ENCODE assay signal across 3 fruit fly cellular contexts in the genomic region with DNA sequence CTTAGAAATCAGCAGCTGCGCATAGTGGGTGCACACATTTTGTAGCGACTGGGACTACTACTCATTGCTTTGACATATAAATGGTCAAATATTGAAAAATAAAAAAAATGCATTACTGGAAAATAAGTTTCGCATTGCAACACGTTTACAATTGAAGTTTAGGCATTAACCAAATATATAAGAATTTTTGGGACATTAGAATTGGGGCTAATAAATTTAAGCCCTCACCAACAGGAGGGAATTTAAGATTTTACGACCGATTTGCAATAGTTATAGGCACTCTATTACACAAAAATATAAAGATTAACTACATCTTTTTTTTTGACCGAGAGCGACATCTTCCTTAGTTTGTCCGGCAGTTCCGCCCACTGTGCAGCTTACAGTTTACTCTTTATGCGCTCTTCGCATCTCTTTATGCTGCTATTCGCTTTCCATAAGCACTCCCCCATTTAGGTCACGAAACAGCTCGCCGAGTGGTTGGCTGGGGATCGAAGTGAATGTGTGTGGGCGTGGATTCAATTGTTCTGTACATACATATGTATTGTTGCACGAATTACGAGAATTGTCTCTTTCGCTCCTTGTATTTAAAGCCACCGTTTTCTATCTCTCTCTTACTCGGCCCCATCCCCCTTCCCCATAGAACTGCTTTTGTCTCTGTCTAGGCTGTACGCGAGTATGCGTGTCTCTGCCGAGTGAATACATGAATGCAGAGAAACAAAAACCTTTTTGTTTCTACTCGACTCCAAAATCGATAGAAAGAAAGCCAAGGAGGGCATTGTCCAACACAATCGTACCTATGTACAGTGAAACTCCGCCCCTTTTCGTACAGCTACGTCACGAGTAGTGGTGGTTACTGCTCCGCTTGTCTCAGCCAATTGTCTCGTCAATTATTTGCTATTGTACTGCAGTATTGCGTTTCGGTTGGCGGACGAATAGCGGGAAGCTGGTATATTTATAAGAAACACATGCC.
TF ChIP-seq lines count a peak whose summit lies in the region.

No protein-coding gene starts in this region.

TF ChIP-seq in whole organism, embryonic, 481 proteins besides CTCF, POLR2A, EP300 and RAD21 (continued from another document and continues in another):
- TF ChIP-seq chinmo (GFP tag; IDR thresholded peaks at IDR 0.05; lab: Robert Waterston, UW; ENCODE audit: partially characterized antibody) (0 out of 4 replicates have a peak, but pooled peaks have one; percentile 28), CG7556 (GFP tag; optimal IDR thresholded peaks at IDR 0.05; lab: Kevin White, UChicago) (peak; percentile 96), CG7928 (GFP tag; optimal IDR thresholded peaks at IDR 0.05; lab: Kevin White, UChicago) (peak; percentile 45), oc (tag; optimal IDR thresholded peaks at IDR 0.05; lab: Kevin White, UChicago) (no peak), HLHmδ (GFP tag; optimal IDR thresholded peaks at IDR 0.05; lab: Kevin White, UChicago) (no peak), sima (GFP tag; optimal IDR thresholded peaks at IDR 0.05; lab: Kevin White, UChicago) (peak; percentile 80), Kr (GFP tag; optimal IDR thresholded peaks at IDR 0.05; lab: Kevin White, UChicago) (no peak), CG1602 (GFP tag; optimal IDR thresholded peaks at IDR 0.05; lab: Kevin White, UChicago) (peak; percentile 91), Bdp1 (GFP tag; optimal IDR thresholded peaks at IDR 0.05; lab: Kevin White, UChicago) (peak; percentile 62), ind (GFP tag; optimal IDR thresholded peaks at IDR 0.05; lab: Kevin White, UChicago) (peak; percentile 78), gt (GFP tag; IDR thresholded peaks at IDR 0.05; lab: Robert Waterston, UW) (no peak; the same call in none of the 2 replicates), CG17912 (GFP tag; optimal IDR thresholded peaks at IDR 0.05; lab: Kevin White, UChicago) (no peak), Six4 (GFP tag; optimal IDR thresholded peaks at IDR 0.05; lab: Kevin White, UChicago) (peak; percentile 83), ewg (GFP tag; optimal IDR thresholded peaks at IDR 0.05; lab: Kevin White, UChicago) (peak; percentile 86), Antp (GFP tag; optimal IDR thresholded peaks at IDR 0.05; lab: Kevin White, UChicago) (peak; percentile 68), Med (GFP tag; lab: Kevin White, UChicago) (peak; percentile 92), row (GFP tag; IDR thresholded peaks at IDR 0.05; lab: Robert Waterston, UW) (peak; percentile 82), Fer1 (GFP tag; optimal IDR thresholded peaks at IDR 0.05; lab: Kevin White, UChicago) (no peak), H15 (GFP tag; IDR thresholded peaks at IDR 0.05; lab: Robert Waterston, UW) (peak; percentile 64; the same call in 2 of the 3 replicates), Atf3 (GFP tag; optimal IDR thresholded peaks at IDR 0.05; lab: Kevin White, UChicago) (peak; percentile 88), CHES-1-like (GFP tag; optimal IDR thresholded peaks at IDR 0.05; lab: Kevin White, UChicago) (peak; percentile 80), cas (GFP tag; IDR thresholded peaks at IDR 0.05; lab: Robert Waterston, UW) (peak; percentile 35; the same call in 1 of the 2 replicates), sr (GFP tag; IDR thresholded peaks at IDR 0.05; lab: Robert Waterston, UW) (no peak), CG17361 (GFP tag; IDR thresholded peaks at IDR 0.05; lab: Robert Waterston, UW) (peak; percentile 93), z (GFP tag; IDR thresholded peaks at IDR 0.05; lab: Robert Waterston, UW) (0 out of 3 replicates have a peak, but pooled peaks have one; percentile 47), gce (GFP tag; IDR thresholded peaks at IDR 0.05; lab: Robert Waterston, UW) (no peak), CG30403 (GFP tag; optimal IDR thresholded peaks at IDR 0.05; lab: Kevin White, UChicago) (peak; percentile 89), shn (GFP tag; optimal IDR thresholded peaks at IDR 0.05; lab: Kevin White, UChicago) (peak; percentile 80), chn (GFP tag; optimal IDR thresholded peaks at IDR 0.05; lab: Kevin White, UChicago) (peak; percentile 87), usp (GFP tag; optimal IDR thresholded peaks at IDR 0.05; lab: Kevin White, UChicago) (no peak), CG18011 (GFP tag; optimal IDR thresholded peaks at IDR 0.05; lab: Kevin White, UChicago) (no peak), lmd (GFP tag; IDR thresholded peaks at IDR 0.05; lab: Robert Waterston, UW) (peak; percentile 79), Lpt (GFP tag; optimal IDR thresholded peaks at IDR 0.05; lab: Kevin White, UChicago) (no peak), lilli (GFP tag; optimal IDR thresholded peaks at IDR 0.05; lab: Kevin White, UChicago) (peak; percentile 86), CG10209 (GFP tag; optimal IDR thresholded peaks at IDR 0.05; lab: Kevin White, UChicago) (peak; percentile 87), E2f1 (GFP tag; IDR thresholded peaks at IDR 0.05; lab: Robert Waterston, UW) (no peak; the same call in 1 of the 2 replicates), wor (GFP tag; IDR thresholded peaks at IDR 0.05; lab: Robert Waterston, UW) (peak; percentile 81), CG12299 (tag; optimal IDR thresholded peaks at IDR 0.05; lab: Kevin White, UChicago) (peak; percentile 39), inv (GFP tag; IDR thresholded peaks at IDR 0.05; lab: Robert Waterston, UW; ENCODE audit: partially characterized antibody) (no peak)

TF ChIP-seq in whole organism, prepupa, 60 proteins besides CTCF, POLR2A, EP300 and RAD21 (continued from another document and continues in another):
- peak; percentile 77 for TF ChIP-seq fd59A (GFP tag; optimal IDR thresholded peaks at IDR 0.05; lab: Kevin White, UChicago)
- TF ChIP-seq CG11902 (GFP tag; optimal IDR thresholded peaks at IDR 0.05; lab: Kevin White, UChicago), result peak; percentile 41
- peak; percentile 66 for TF ChIP-seq Hr39 (GFP tag; optimal IDR thresholded peaks at IDR 0.05; lab: Kevin White, UChicago)
- peak; percentile 79 for TF ChIP-seq CG8119 (GFP tag; IDR thresholded peaks at IDR 0.05; lab: Robert Waterston, UW)
- TF ChIP-seq Met (GFP tag; optimal IDR thresholded peaks at IDR 0.05; lab: Kevin White, UChicago), result peak; percentile 75
- peak; percentile 68 for TF ChIP-seq CG8632 (GFP tag; optimal IDR thresholded peaks at IDR 0.05; lab: Kevin White, UChicago)
- TF ChIP-seq CG11294 (GFP tag; IDR thresholded peaks at IDR 0.05; lab: Robert Waterston, UW), result no peak
- no peak for TF ChIP-seq vri (GFP tag; optimal IDR thresholded peaks at IDR 0.05; lab: Kevin White, UChicago)
- TF ChIP-seq Hr38 (GFP tag; optimal IDR thresholded peaks at IDR 0.05; lab: Kevin White, UChicago), result no peak
- peak; percentile 79 for TF ChIP-seq Lpt (GFP tag; optimal IDR thresholded peaks at IDR 0.05; lab: Kevin White, UChicago)
- peak; percentile 74 for TF ChIP-seq CG3919 (GFP tag; optimal IDR thresholded peaks at IDR 0.05; lab: Kevin White, UChicago)
- TF ChIP-seq CG3032 (tag; optimal IDR thresholded peaks at IDR 0.05; lab: Kevin White, UChicago), result peak; percentile 46
- no peak; the same call in 2 of the 3 replicates for TF ChIP-seq CG6163 (GFP tag; IDR thresholded peaks at IDR 0.05; lab: Robert Waterston, UW)
- TF ChIP-seq Eip75B (GFP tag; optimal IDR thresholded peaks at IDR 0.05; lab: Kevin White, UChicago), result peak; percentile 69
- peak; percentile 65 for TF ChIP-seq spab (GFP tag; optimal IDR thresholded peaks at IDR 0.05; lab: Kevin White, UChicago)
- TF ChIP-seq Eip93F (GFP tag; optimal IDR thresholded peaks at IDR 0.05; lab: Kevin White, UChicago), result no peak
- TF ChIP-seq CG32006 (GFP tag; optimal IDR thresholded peaks at IDR 0.05; lab: Kevin White, UChicago), result peak; percentile 93
- no peak for TF ChIP-seq Blimp-1 (GFP tag; optimal IDR thresholded peaks at IDR 0.05; lab: Kevin White, UChicago)
- TF ChIP-seq CG10631 (GFP tag; optimal IDR thresholded peaks at IDR 0.05; lab: Kevin White, UChicago), result peak; percentile 81
- peak; percentile 70 for TF ChIP-seq Smox (GFP tag; optimal IDR thresholded peaks at IDR 0.05; lab: Kevin White, UChicago)
- peak in 1 of 2 experiments; percentile 90 for TF ChIP-seq salr (GFP tag; optimal IDR thresholded peaks at IDR 0.05; lab: Kevin White, UChicago)
- peak; percentile 40 for TF ChIP-seq CG9139 (GFP tag; optimal IDR thresholded peaks at IDR 0.05; lab: Kevin White, UChicago)
- TF ChIP-seq CG8319 (GFP tag; optimal IDR thresholded peaks at IDR 0.05; lab: Kevin White, UChicago), result peak; percentile 22
- TF ChIP-seq Ets96B (tag; optimal IDR thresholded peaks at IDR 0.05; lab: Kevin White, UChicago), result peak; percentile 50
- TF ChIP-seq Ets21C (GFP tag; optimal IDR thresholded peaks at IDR 0.05; lab: Kevin White, UChicago), result peak; percentile 50
- peak; percentile 69 for TF ChIP-seq Hr4 (GFP tag; optimal IDR thresholded peaks at IDR 0.05; lab: Kevin White, UChicago)
- TF ChIP-seq CG10669 (GFP tag; optimal IDR thresholded peaks at IDR 0.05; lab: Kevin White, UChicago), result peak; percentile 71
- no peak for TF ChIP-seq fd85E (GFP tag; optimal IDR thresholded peaks at IDR 0.05; lab: Kevin White, UChicago)
- peak; percentile 95 for TF ChIP-seq Eip78C (GFP tag; lab: Kevin White, UChicago)
- peak; percentile 65 for TF ChIP-seq CG6276 (GFP tag; optimal IDR thresholded peaks at IDR 0.05; lab: Kevin White, UChicago)
- TF ChIP-seq svp (GFP tag; lab: Kevin White, UChicago), result peak; percentile 77
- TF ChIP-seq ss (GFP tag; optimal IDR thresholded peaks at IDR 0.05; lab: Kevin White, UChicago), result peak in 1 of 2 experiments; percentile 53
- peak; percentile 83 for TF ChIP-seq OdsH (GFP tag; optimal IDR thresholded peaks at IDR 0.05; lab: Kevin White, UChicago)
- peak; percentile 70 for TF ChIP-seq CG6792 (GFP tag; optimal IDR thresholded peaks at IDR 0.05; lab: Kevin White, UChicago)
- peak; percentile 80 for TF ChIP-seq pdm3 (GFP tag; optimal IDR thresholded peaks at IDR 0.05; lab: Kevin White, UChicago)
- peak; percentile 63 for TF ChIP-seq CG6808 (GFP tag; optimal IDR thresholded peaks at IDR 0.05; lab: Kevin White, UChicago)
- TF ChIP-seq CG4318 (GFP tag; optimal IDR thresholded peaks at IDR 0.05; lab: Kevin White, UChicago), result peak; percentile 83
- TF ChIP-seq net (GFP tag; optimal IDR thresholded peaks at IDR 0.05; lab: Kevin White, UChicago), result peak; percentile 80
- peak; percentile 60 for TF ChIP-seq topi (GFP tag; optimal IDR thresholded peaks at IDR 0.05; lab: Kevin White, UChicago)
- peak; percentile 59 for TF ChIP-seq CG31627 (GFP tag; optimal IDR thresholded peaks at IDR 0.05; lab: Kevin White, UChicago)
- TF ChIP-seq Sox15 (GFP tag; optimal IDR thresholded peaks at IDR 0.05; lab: Kevin White, UChicago), result peak; percentile 57
- no peak for TF ChIP-seq dsx (GFP tag; optimal IDR thresholded peaks at IDR 0.05; lab: Kevin White, UChicago; ENCODE audit: poor library complexity, severe bottlenecking)

TF ChIP-seq in whole organism, wandering third instar larva, 38 proteins besides CTCF, POLR2A, EP300 and RAD21 (continued from another document):
- peak; percentile 69 for TF ChIP-seq woc (GFP tag; optimal IDR thresholded peaks at IDR 0.05; lab: Kevin White, UChicago)
